Fruit fly (Drosophila melanogaster) whole organism, pupa: ENCODE results near the gene CG6142.

ENCODE experiments used
- CG10348 ChIP-seq: fragments of 200-800 bp; sonication (Bioruptor generic); IDR thresholded peaks from 2 replicates; pipeline ENCODE4 v1.3.6; 2022; ENCODE audit warnings: missing biosample characterization, missing genetic modification characterization
- CG4496 ChIP-seq: fragments of 200-800 bp; sonication (Bioruptor generic); IDR thresholded peaks from 3 replicates; pipeline ENCODE4 v1.3.6; 2022; ENCODE audit warnings: missing biosample characterization, missing genetic modification characterization
- CG8159 ChIP-seq: fragments of 200-800 bp; sonication (Bioruptor generic); optimal IDR thresholded peaks from 3 replicates; lab custom pipeline; 2018; ENCODE audit warnings: missing biosample characterization, mild to moderate bottlenecking, missing genetic modification characterization, moderate library complexity

DNA sequence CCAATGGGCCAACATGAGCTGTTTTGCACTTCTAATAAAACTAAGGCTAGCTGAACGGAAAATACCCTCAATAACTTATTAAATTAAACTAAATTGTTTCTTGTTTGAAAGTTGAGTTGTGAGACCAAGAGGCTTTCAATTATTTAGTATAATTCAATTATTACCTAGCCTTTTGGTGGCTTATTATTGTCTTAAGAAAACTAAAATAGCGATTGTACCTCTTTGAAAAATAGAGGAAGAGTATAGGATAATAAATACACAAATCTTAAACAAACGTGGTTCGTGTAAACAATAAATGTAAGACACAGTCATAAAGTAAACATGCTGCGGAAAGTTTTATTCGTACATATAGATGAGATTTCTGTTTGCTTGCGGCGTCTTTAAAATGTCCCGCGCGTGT, 11.8 kb upstream of the CG6142 start:
- no peak for TF ChIP-seq CG4496 (GFP tag; lab: Robert Waterston, UW)
- no peak for TF ChIP-seq CG8159 (tag; lab: Kevin White, UChicago)
- TF ChIP-seq CG10348 (GFP tag; lab: Robert Waterston, UW): no peak
